Worm (Caenorhabditis elegans) whole organism, L4/young adult: ENCODE measurements around the gene fbxb-104.

Experiments used
- W03F9.2 ChIP-seq: fragments of 150-350 bp; optimal IDR thresholded peaks from 2 replicates; lab custom pipeline; 2014; ENCODE audit warnings: missing biosample characterization, missing genetic modification characterization
- him-1 ChIP-seq: sonication (generic microtip); optimal IDR thresholded peaks from 2 replicates; lab custom pipeline; 2016; ENCODE audit warnings: missing genotype, missing genetic modification reagents, missing genetic modification characterization, missing compliant biosample characterization

- TF ChIP-seq him-1: no peak
- no peak for TF ChIP-seq W03F9.2 (tag; lab: Kevin White, UChicago)
Observed at ce11 chrII:3482231-3482630, 5.2 kb upstream of the fbxb-104 start, which contains the start of gene smu-2.
